Fruit fly (Drosophila melanogaster): ENCODE results near the gene Eip74EF.

Gene Eip74EF

dm6 chr3L:17579121-17579520 lies 40.0 kb downstream of the Eip74EF start (continued):
- TF ChIP-seq achi (GFP tag; optimal IDR thresholded peaks at IDR 0.05): peak; percentile 32
- TF ChIP-seq ss (GFP tag; optimal IDR thresholded peaks at IDR 0.05): no peak
- no peak for TF ChIP-seq CG6854 (GFP tag; optimal IDR thresholded peaks at IDR 0.05)
- no peak for TF ChIP-seq CG6276 (GFP tag; optimal IDR thresholded peaks at IDR 0.05)
- no peak for TF ChIP-seq vri (GFP tag; optimal IDR thresholded peaks at IDR 0.05)
- TF ChIP-seq net (GFP tag; optimal IDR thresholded peaks at IDR 0.05): no peak
- TF ChIP-seq CG4318 (GFP tag; optimal IDR thresholded peaks at IDR 0.05): no peak

dm6 chr3L:17578413-17578812 lies 40.7 kb downstream of the Eip74EF start:
- TF ChIP-seq pdm3 (GFP tag; optimal IDR thresholded peaks at IDR 0.05) (peak; percentile 90), Hr4 (GFP tag; optimal IDR thresholded peaks at IDR 0.05) (peak; percentile 88), Ets96B (tag; optimal IDR thresholded peaks at IDR 0.05) (peak; percentile 99), CG11902 (GFP tag; optimal IDR thresholded peaks at IDR 0.05) (peak; percentile 75), Smox (GFP tag; optimal IDR thresholded peaks at IDR 0.05) (peak; percentile 73), lz (GFP tag; optimal IDR thresholded peaks at IDR 0.05) (peak; percentile 69), Hr38 (GFP tag; optimal IDR thresholded peaks at IDR 0.05) (no peak), vri (GFP tag; optimal IDR thresholded peaks at IDR 0.05) (no peak), CG8319 (GFP tag; optimal IDR thresholded peaks at IDR 0.05) (peak; percentile 82), eg (GFP tag; IDR thresholded peaks at IDR 0.05) (peak; percentile 80), Sox102F (GFP tag; optimal IDR thresholded peaks at IDR 0.05) (peak; percentile 49), Gug (GFP tag; IDR thresholded peaks at IDR 0.05) (peak; percentile 80), CG4318 (GFP tag; optimal IDR thresholded peaks at IDR 0.05) (peak; percentile 89), fd85E (GFP tag; optimal IDR thresholded peaks at IDR 0.05) (no peak), CG16779 (tag; optimal IDR thresholded peaks at IDR 0.05) (peak; percentile 90), CG6276 (GFP tag; optimal IDR thresholded peaks at IDR 0.05) (peak; percentile 77), fd59A (GFP tag; optimal IDR thresholded peaks at IDR 0.05) (peak; percentile 97), Sox14 (GFP tag; optimal IDR thresholded peaks at IDR 0.05) (peak; percentile 88), Sox15 (GFP tag; optimal IDR thresholded peaks at IDR 0.05) (peak; percentile 84), ss (GFP tag; optimal IDR thresholded peaks at IDR 0.05) (peak; percentile 94 to 95), CG15336 (GFP tag; IDR thresholded peaks at IDR 0.05) (peak; percentile 90), svp (GFP tag) (peak; percentile 82), Eip78C (GFP tag) (peak; percentile 98), spab (GFP tag; optimal IDR thresholded peaks at IDR 0.05) (peak; percentile 97), esn (GFP tag; optimal IDR thresholded peaks at IDR 0.05) (peak; percentile 84), CG3032 (tag; optimal IDR thresholded peaks at IDR 0.05) (peak; percentile 99), CG6163 (GFP tag; IDR thresholded peaks at IDR 0.05) (peak; percentile 91), salr (GFP tag; optimal IDR thresholded peaks at IDR 0.05) (peak; percentile 83 to 97), CG9139 (GFP tag; optimal IDR thresholded peaks at IDR 0.05) (peak; percentile 93), CG31627 (GFP tag; optimal IDR thresholded peaks at IDR 0.05) (peak; percentile 72), CG10669 (GFP tag; optimal IDR thresholded peaks at IDR 0.05) (peak; percentile 97), CG3919 (GFP tag; optimal IDR thresholded peaks at IDR 0.05) (peak; percentile 92), topi (GFP tag; optimal IDR thresholded peaks at IDR 0.05) (peak; percentile 72), dac (GFP tag; optimal IDR thresholded peaks at IDR 0.05) (peak; percentile 16), achi (GFP tag; optimal IDR thresholded peaks at IDR 0.05) (peak; percentile 93), CG11762 (GFP tag; optimal IDR thresholded peaks at IDR 0.05; ENCODE audit: insufficient read depth) (peak; percentile 85), CG11294 (GFP tag; IDR thresholded peaks at IDR 0.05) (peak; percentile 82; the same call in 1 of the 2 replicates), CG1621 (tag; optimal IDR thresholded peaks at IDR 0.05) (peak; percentile 81), CG8119 (GFP tag; IDR thresholded peaks at IDR 0.05) (peak; percentile 94), Eip93F (GFP tag; optimal IDR thresholded peaks at IDR 0.05) (no peak), CG10631 (GFP tag; optimal IDR thresholded peaks at IDR 0.05) (peak; percentile 96), CG8632 (GFP tag; optimal IDR thresholded peaks at IDR 0.05) (peak; percentile 95), cyc (GFP tag; optimal IDR thresholded peaks at IDR 0.05) (peak; percentile 68), dsx (GFP tag; optimal IDR thresholded peaks at IDR 0.05; ENCODE audit: poor library complexity, severe bottlenecking) (peak; percentile 97), CG6808 (GFP tag; optimal IDR thresholded peaks at IDR 0.05) (peak; percentile 97), Met (GFP tag; optimal IDR thresholded peaks at IDR 0.05) (peak; percentile 75), OdsH (GFP tag; optimal IDR thresholded peaks at IDR 0.05) (peak; percentile 94)

Measured in whole organism, prepupa.